Worm (Caenorhabditis elegans): ENCODE data around the gene F53A2.3.

The F53A2.3 gene

ce11 chrIII:13301983-13302382, 37.6 kb downstream of the F53A2.3 start:
- TF ChIP-seq mab-5 (tag; optimal IDR thresholded peaks at IDR 0.05) (no peak), ceh-83 (GFP tag; optimal IDR thresholded peaks at IDR 0.05) (no peak), elt-3 (tag; optimal IDR thresholded peaks at IDR 0.05) (no peak), lin-13 (tag; optimal IDR thresholded peaks at IDR 0.05) (no peak), cnd-1 (tag; optimal IDR thresholded peaks at IDR 0.05) (no peak), snpc-4 (tag; optimal IDR thresholded peaks at IDR 0.05) (no peak)

- TF ChIP-seq mls-2 (tag; optimal IDR thresholded peaks at IDR 0.05) (no peak), elt-1 (tag; optimal IDR thresholded peaks at IDR 0.05; ENCODE audit: borderline replicate concordance, insufficient read depth) (peak; percentile 82), nhr-2 (tag; optimal IDR thresholded peaks at IDR 0.05) (peak; percentile 35)
These were observed 40.7 kb downstream of the F53A2.3 start, which contains the start of gene pgm-2 for ce11 chrIII:13298722-13299431. pgm-2 (plus strand) TSS chrIII:13299378.

- TF ChIP-seq lin-13 (tag; optimal IDR thresholded peaks at IDR 0.05) (peak; percentile 16), ces-1 (GFP tag; optimal IDR thresholded peaks at IDR 0.05) (peak; percentile 60), mep-1 (tag; optimal IDR thresholded peaks at IDR 0.05) (peak; percentile 16), lsy-2 (tag; optimal IDR thresholded peaks at IDR 0.05) (peak; percentile 49), pha-4 (tag; optimal IDR thresholded peaks at IDR 0.05) (peak; percentile 13)
These were observed 43.2 kb downstream of the F53A2.3 start, which contains the start of gene npp-18 for ce11 chrIII:13296289-13296874. npp-18 (plus strand) TSS chrIII:13296853.

- TF ChIP-seq mls-2 (tag; optimal IDR thresholded peaks at IDR 0.05) (peak; percentile 51), ceh-43 (GFP tag; optimal IDR thresholded peaks at IDR 0.05) (peak; percentile 59), M03D4.4 (tag; optimal IDR thresholded peaks at IDR 0.05) (peak; percentile 43), sptf-1 (tag; optimal IDR thresholded peaks at IDR 0.05) (peak; percentile 50), drap-1 (GFP tag; optimal IDR thresholded peaks at IDR 0.05) (peak; percentile 14)
These were observed 46.5 kb downstream of the F53A2.3 start, which contains the start of gene set-25 for ce11 chrIII:13292971-13293514. set-25 (minus strand) TSS chrIII:13293090.

Data from whole organism, mixed stage, embryonic.